Fruit fly (Drosophila melanogaster): Measurements from ENCODE around the gene MTPAP.
A peak's percentile ranks its signal among the peaks of the same experiment; 100 is the strongest.

dm6 chrX:1299928-1300327 is 49.2 kb downstream of the MTPAP start:
- TF ChIP-seq CTCF (optimal IDR thresholded peaks at IDR 0.05) (peak; percentile 65 to 70), CG8478 (optimal IDR thresholded peaks at IDR 0.05) (no peak)
